Fruit fly (Drosophila melanogaster) whole organism, embryonic: ENCODE measurements around the gene Dpm2.

Experiments used
- Ada2b ChIP-seq: fragments of 200-800 bp; sonication (Bioruptor generic); IDR thresholded peaks from 2 replicates; pipeline ENCODE4 v1.3.6; 2022; ENCODE audit warnings: missing biosample characterization, missing genetic modification characterization
- Asciz ChIP-seq: fragments of 200-800 bp; sonication (Bioruptor generic); optimal IDR thresholded peaks from 2 replicates; lab custom pipeline; 2017; ENCODE audit warnings: missing biosample characterization, mild to moderate bottlenecking, missing genetic modification characterization, missing genetic modification reagents
- CG1024 ChIP-seq: fragments of 200-800 bp; sonication (Bioruptor generic); IDR thresholded peaks from 2 replicates; pipeline ENCODE4 v1.3.6; 2022; ENCODE audit warnings: missing biosample characterization, missing genetic modification characterization
- CG10543 ChIP-seq: fragments of 200-800 bp; sonication (Bioruptor generic); optimal IDR thresholded peaks from 3 replicates; lab custom pipeline; 2017; ENCODE audit warnings: missing biosample characterization, mild to moderate bottlenecking, missing genetic modification characterization, moderate library complexity
- CG11093 ChIP-seq: fragments of 200-800 bp; sonication (Bioruptor generic); IDR thresholded peaks from 3 replicates; pipeline ENCODE4 v1.3.6; 2022; ENCODE audit warnings: missing biosample characterization, missing genetic modification characterization
- CG12071 ChIP-seq: fragments of 200-800 bp; sonication (Bioruptor generic); optimal IDR thresholded peaks from 3 replicates; lab custom pipeline; 2018; ENCODE audit warnings: missing biosample characterization, mild to moderate bottlenecking, missing genetic modification characterization
- CG12769 ChIP-seq: fragments of 200-800 bp; sonication (Bioruptor generic); optimal IDR thresholded peaks from 2 replicates; lab custom pipeline; 2019; ENCODE audit warnings: missing biosample characterization, mild to moderate bottlenecking, missing genetic modification characterization, moderate library complexity
- CG13296 ChIP-seq: fragments of 200-800 bp; sonication (Bioruptor generic); optimal IDR thresholded peaks from 3 replicates; lab custom pipeline; 2018; ENCODE audit warnings: missing biosample characterization, mild to moderate bottlenecking, missing genetic modification characterization
- CG14014 ChIP-seq: fragments of 200-800 bp; sonication (Bioruptor generic); IDR thresholded peaks from 2 replicates; pipeline ENCODE4 v1.3.6; 2022; ENCODE audit warnings: missing biosample characterization, missing genetic modification characterization
- CG1647 ChIP-seq: fragments of 200-800 bp; sonication (Bioruptor generic); optimal IDR thresholded peaks from 3 replicates; lab custom pipeline; 2016; ENCODE audit warnings: missing biosample characterization, missing genetic modification characterization
- CG17385 ChIP-seq: fragments of 200-800 bp; sonication (Bioruptor generic); optimal IDR thresholded peaks from 3 replicates; lab custom pipeline; 2018; ENCODE audit warnings: missing biosample characterization, mild to moderate bottlenecking, missing genetic modification characterization
- CG17612 ChIP-seq: fragments of 200-800 bp; sonication (Bioruptor generic); IDR thresholded peaks from 2 replicates; pipeline ENCODE4 v1.3.6; 2022; ENCODE audit warnings: missing biosample characterization, missing genetic modification characterization
- CG1792 ChIP-seq: fragments of 200-800 bp; sonication (Bioruptor generic); optimal IDR thresholded peaks from 2 replicates; lab custom pipeline; 2016; ENCODE audit warnings: missing biosample characterization, missing genetic modification characterization
- CG18764 ChIP-seq: fragments of 200-800 bp; sonication (Bioruptor generic); optimal IDR thresholded peaks from 3 replicates; lab custom pipeline; 2016; ENCODE audit warnings: missing biosample characterization, missing genetic modification characterization
- CG32532 ChIP-seq: fragments of 200-800 bp; sonication (Bioruptor generic); IDR thresholded peaks from 2 replicates; pipeline ENCODE4 v1.3.6; 2022; ENCODE audit warnings: missing biosample characterization, missing genetic modification characterization
- CG3281 ChIP-seq: fragments of 200-800 bp; sonication (Bioruptor generic); optimal IDR thresholded peaks from 3 replicates; lab custom pipeline; 2017; ENCODE audit warnings: missing biosample characterization, mild to moderate bottlenecking, missing genetic modification characterization
- CG4282 ChIP-seq: fragments of 200-800 bp; sonication (Bioruptor generic); optimal IDR thresholded peaks from 2 replicates; lab custom pipeline; 2016; ENCODE audit warnings: missing biosample characterization, missing genetic modification characterization
- CG4820 ChIP-seq: fragments of 200-800 bp; sonication (Bioruptor generic); optimal IDR thresholded peaks from 3 replicates; lab custom pipeline; 2016; ENCODE audit warnings: missing biosample characterization, missing genetic modification characterization
- CG6765 ChIP-seq: fragments of 200-800 bp; sonication (Bioruptor generic); optimal IDR thresholded peaks from 3 replicates; lab custom pipeline; 2017; ENCODE audit warnings: missing biosample characterization, mild to moderate bottlenecking, missing genetic modification characterization
- CG8388 ChIP-seq: fragments of 200-800 bp; sonication (Bioruptor generic); optimal IDR thresholded peaks from 2 replicates; lab custom pipeline; 2019; ENCODE audit warnings: missing biosample characterization, mild to moderate bottlenecking, missing genetic modification characterization, moderate library complexity
- CG9817 ChIP-seq: fragments of 200-800 bp; sonication (Bioruptor generic); optimal IDR thresholded peaks from 2 replicates; lab custom pipeline; 2018; ENCODE audit warnings: missing biosample characterization, mild to moderate bottlenecking, missing genetic modification characterization, moderate library complexity
- CoRest ChIP-seq: fragments of 200-800 bp; sonication (Bioruptor generic); optimal IDR thresholded peaks from 3 replicates; lab custom pipeline; 2018; ENCODE audit warnings: missing biosample characterization, mild to moderate bottlenecking, missing genetic modification characterization, moderate library complexity
- Eip74EF ChIP-seq, 2 experiments: fragments of 200-800 bp in 1 of 2; fragments of >200 bp in 1 of 2; sonication (Bioruptor generic) in 1 of 2; optimal IDR thresholded peaks; 2 replicates each; lab custom pipeline; 2017 to 2019; ENCODE audit warnings: missing biosample characterization in 2 of 2, missing genetic modification characterization in 2 of 2, mild to moderate bottlenecking in 1 of 2, moderate library complexity in 1 of 2
- HLH54F ChIP-seq: fragments of 200-800 bp; sonication (Bioruptor generic); optimal IDR thresholded peaks from 3 replicates; lab custom pipeline; 2016; ENCODE audit warnings: missing biosample characterization, missing genetic modification characterization
- Hsf ChIP-seq: fragments of 200-800 bp; sonication (Bioruptor generic); optimal IDR thresholded peaks from 3 replicates; lab custom pipeline; 2016; ENCODE audit warnings: missing biosample characterization, missing genetic modification characterization
- MBD-R2 ChIP-seq: fragments of 200-800 bp; sonication (Bioruptor generic); IDR thresholded peaks from 2 replicates; pipeline ENCODE4 v1.3.6; 2022; ENCODE audit warnings: missing biosample characterization, missing genetic modification characterization
- NFAT ChIP-seq: fragments of 200-800 bp; sonication (Bioruptor generic); IDR thresholded peaks from 2 replicates; pipeline ENCODE4 v1.3.6; 2022; ENCODE audit warnings: missing biosample characterization, missing genetic modification characterization
- PHDP ChIP-seq: fragments of 200-800 bp; sonication (Bioruptor generic); optimal IDR thresholded peaks from 3 replicates; lab custom pipeline; 2018; ENCODE audit warnings: missing biosample characterization, mild to moderate bottlenecking, missing genetic modification characterization, moderate library complexity
- Ptx1 ChIP-seq: fragments of 200-800 bp; sonication (Bioruptor generic); IDR thresholded peaks from 2 replicates; pipeline ENCODE4 v1.3.6; 2022; ENCODE audit warnings: missing biosample characterization, missing genetic modification characterization
- Rfx ChIP-seq: fragments of 200-800 bp; sonication (Bioruptor generic); IDR thresholded peaks from 2 replicates; pipeline ENCODE4 v1.3.6; 2022; ENCODE audit warnings: missing biosample characterization, missing genetic modification characterization
- Taf1 ChIP-seq: fragments of 200-800 bp; sonication (Bioruptor generic); IDR thresholded peaks from 2 replicates; pipeline ENCODE4 v1.3.6; 2022; ENCODE audit warnings: missing biosample characterization, missing genetic modification characterization
- Trl ChIP-seq, 3 experiments: fragments of >200 bp in 2 of 3; fragments of 200-800 bp in 1 of 3; sonication (Bioruptor generic) in 1 of 3; optimal IDR thresholded peaks; 2 replicates in 1 of 3; 3 replicates in 2 of 3; lab custom pipeline; 2016 to 2017; ENCODE audit warnings: missing biosample characterization in 1 of 3, missing genetic modification characterization in 1 of 3
- chn ChIP-seq: fragments of 200-800 bp; sonication (Bioruptor generic); optimal IDR thresholded peaks from 2 replicates; lab custom pipeline; 2016; ENCODE audit warnings: missing biosample characterization, missing genetic modification characterization
- dpn ChIP-seq, 2 experiments: fragments of 200-800 bp; sonication (Bioruptor generic); optimal IDR thresholded peaks; 3 replicates each; lab custom pipeline; 2016; ENCODE audit warnings: missing biosample characterization in 2 of 2, missing genetic modification characterization in 2 of 2
- hkb ChIP-seq, 2 experiments: fragments of 200-800 bp in 1 of 2; fragments of >200 bp in 1 of 2; sonication (Bioruptor generic) in 1 of 2; IDR thresholded peaks in 1 of 2; optimal IDR thresholded peaks in 1 of 2; 2 replicates each; pipeline versions ENCODE4 v1.3.6 to Lab custom; 2017 to 2022; ENCODE audit warnings: missing biosample characterization in 1 of 2, missing genetic modification characterization in 1 of 2
- ind ChIP-seq: fragments of 200-800 bp; sonication (Bioruptor generic); optimal IDR thresholded peaks from 3 replicates; lab custom pipeline; 2016; ENCODE audit warnings: missing biosample characterization, missing genetic modification characterization
- ken ChIP-seq: fragments of 200-800 bp; sonication (Bioruptor generic); IDR thresholded peaks from 3 replicates; pipeline ENCODE4 v1.3.6; 2022; ENCODE audit warnings: missing biosample characterization, missing genetic modification characterization
- onecut ChIP-seq: fragments of 200-800 bp; sonication (Bioruptor generic); IDR thresholded peaks from 2 replicates; pipeline ENCODE4 v1.3.6; 2022; ENCODE audit warnings: missing biosample characterization, missing genetic modification characterization
- row ChIP-seq: fragments of 200-800 bp; sonication (Bioruptor generic); IDR thresholded peaks from 3 replicates; pipeline ENCODE4 v1.3.6; 2022; ENCODE audit warnings: missing biosample characterization, missing genetic modification characterization
- sd ChIP-seq: fragments of 200-800 bp; sonication (Bioruptor generic); optimal IDR thresholded peaks from 3 replicates; lab custom pipeline; 2018; ENCODE audit warnings: missing biosample characterization, mild to moderate bottlenecking, missing genetic modification characterization, moderate library complexity
- sens ChIP-seq: fragments of 200-800 bp; sonication (Bioruptor generic); peaks from one replicate; lab custom pipeline; 2016; ENCODE audit warnings: missing biosample characterization, missing genetic modification characterization
- sisA ChIP-seq: fragments of 200-800 bp; sonication (Bioruptor generic); IDR thresholded peaks from 2 replicates; pipeline ENCODE4 v1.3.6; 2022; ENCODE audit warnings: missing biosample characterization, missing genetic modification characterization
- slbo ChIP-seq: fragments of 200-800 bp; sonication (Bioruptor generic); IDR thresholded peaks from 2 replicates; pipeline ENCODE4 v1.3.6; 2022; ENCODE audit warnings: missing biosample characterization, missing genetic modification characterization
- sob ChIP-seq: fragments of 200-800 bp; sonication (Bioruptor generic); IDR thresholded peaks from 2 replicates; pipeline ENCODE4 v1.3.6; 2022; ENCODE audit warnings: missing biosample characterization, missing genetic modification characterization
- tgo ChIP-seq: fragments of 200-800 bp; sonication (Bioruptor generic); IDR thresholded peaks from 3 replicates; pipeline ENCODE4 v1.3.6; 2022; ENCODE audit warnings: missing biosample characterization, missing genetic modification characterization
- unpg ChIP-seq: fragments of 200-800 bp; sonication (Bioruptor generic); optimal IDR thresholded peaks from 3 replicates; lab custom pipeline; 2018; ENCODE audit warnings: missing biosample characterization, mild to moderate bottlenecking, missing genetic modification characterization, moderate library complexity
- wdn ChIP-seq: fragments of 200-800 bp; sonication (Bioruptor generic); IDR thresholded peaks from 2 replicates; pipeline ENCODE4 v1.3.6; 2022; ENCODE audit warnings: missing biosample characterization, missing genetic modification characterization
- zfh2 ChIP-seq: fragments of 200-800 bp; sonication (Bioruptor generic); optimal IDR thresholded peaks from 2 replicates; lab custom pipeline; 2016; ENCODE audit warnings: missing biosample characterization, missing genetic modification characterization

Gene Dpm2

dm6 chr3L:3319992-3320732 lies 807 bp downstream of the Dpm2 start (continued):
- 0 out of 2 replicates have a peak, but pooled peaks have one; percentile 19 for TF ChIP-seq Ada2b
- 0 out of 2 replicates have a peak, but pooled peaks have one; percentile 30 for TF ChIP-seq NFAT
- TF ChIP-seq CG4282 (GFP tag; lab: Kevin White, UChicago) = peak; percentile 43
- TF ChIP-seq ken (GFP tag; lab: Robert Waterston, UW) = no peak
- TF ChIP-seq CG12769 = peak; percentile 43
- TF ChIP-seq CG18764 (GFP tag; lab: Kevin White, UChicago) = peak; percentile 21
- TF ChIP-seq row (GFP tag; lab: Robert Waterston, UW) = peak; percentile 78
- peak; percentile 38; the same call in 1 of the 2 replicates for TF ChIP-seq Ptx1
- peak; percentile 2 for TF ChIP-seq CG4820 (GFP tag; lab: Kevin White, UChicago)
- 0 out of 2 replicates have a peak, but pooled peaks have one; percentile 47 for TF ChIP-seq CG14014 (GFP tag; lab: Robert Waterston, UW)
- TF ChIP-seq wdn (GFP tag; lab: Robert Waterston, UW) = 0 out of 2 replicates have a peak, but pooled peaks have one; percentile 18
- TF ChIP-seq CG1024 (GFP tag; lab: Robert Waterston, UW) = no peak
- peak; percentile 15 for TF ChIP-seq CG6765 (GFP tag; lab: Kevin White, UChicago)
- peak; percentile 15; the same call in 1 of the 2 replicates for TF ChIP-seq onecut (GFP tag; lab: Robert Waterston, UW)
- TF ChIP-seq HLH54F = peak; percentile 38
- peak; percentile 54 for TF ChIP-seq slbo
- peak; percentile 23 for TF ChIP-seq unpg (GFP tag; lab: Kevin White, UChicago)
- TF ChIP-seq CG10543 (GFP tag; lab: Kevin White, UChicago) = peak; percentile 35
- TF ChIP-seq dpn (GFP tag; optimal IDR thresholded peaks at IDR 0.05; lab: Kevin White, UChicago) = peak; percentile 6 to 33
- TF ChIP-seq CG12071 (GFP tag; lab: Kevin White, UChicago) = peak; percentile 42
- TF ChIP-seq PHDP (tag; lab: Kevin White, UChicago) = peak; percentile 26
- TF ChIP-seq zfh2 (GFP tag; lab: Kevin White, UChicago) = peak; percentile 39
- peak; percentile 4 for TF ChIP-seq CG9817 (tag; lab: Kevin White, UChicago)
- no peak for TF ChIP-seq Trl (optimal IDR thresholded peaks at IDR 0.05; lab: Kevin White, UChicago)
- peak; percentile 19 for TF ChIP-seq Trl (GFP tag; optimal IDR thresholded peaks at IDR 0.05; lab: Kevin White, UChicago)
- TF ChIP-seq sisA (GFP tag; lab: Robert Waterston, UW) = 0 out of 2 replicates have a peak, but pooled peaks have one; percentile 18
- peak; percentile 77 for TF ChIP-seq Rfx (GFP tag; lab: Robert Waterston, UW)
- TF ChIP-seq Asciz (GFP tag; lab: Kevin White, UChicago) = no peak
- no peak for TF ChIP-seq sob (GFP tag; lab: Robert Waterston, UW)
- TF ChIP-seq sens (GFP tag; lab: Kevin White, UChicago) = peak; percentile 75
- peak; percentile 39 for TF ChIP-seq ind (GFP tag; lab: Kevin White, UChicago)
- TF ChIP-seq CG11093 (GFP tag; lab: Robert Waterston, UW) = no peak
- no peak for TF ChIP-seq CG1792 (GFP tag; lab: Kevin White, UChicago)
- TF ChIP-seq Eip74EF (GFP tag; optimal IDR thresholded peaks at IDR 0.05; lab: Kevin White, UChicago) = peak in 1 of 2 experiments; percentile 58
- TF ChIP-seq CoRest (tag; lab: Kevin White, UChicago) = peak; percentile 14
- TF ChIP-seq Taf1 = 0 out of 2 replicates have a peak, but pooled peaks have one; percentile 21
- peak; percentile 14 for TF ChIP-seq Hsf
- TF ChIP-seq CG17612 (GFP tag; lab: Robert Waterston, UW) = no peak
- peak; percentile 69 for TF ChIP-seq CG8388
- TF ChIP-seq CG17385 (GFP tag; lab: Kevin White, UChicago) = peak; percentile 38
- TF ChIP-seq CG3281 (GFP tag; lab: Kevin White, UChicago) = peak; percentile 28
- no peak for TF ChIP-seq hkb (optimal IDR thresholded peaks at IDR 0.05; lab: Kevin White, UChicago)
- TF ChIP-seq hkb (GFP tag; IDR thresholded peaks at IDR 0.05; lab: Robert Waterston, UW) = 0 out of 2 replicates have a peak, but pooled peaks have one; percentile 49
- peak; percentile 66 for TF ChIP-seq CG32532
- TF ChIP-seq tgo (GFP tag; lab: Robert Waterston, UW) = no peak
- TF ChIP-seq CG1647 = peak; percentile 17
- peak; percentile 92 for TF ChIP-seq sd (tag; lab: Kevin White, UChicago)
- no peak for TF ChIP-seq chn (GFP tag; lab: Kevin White, UChicago)
- TF ChIP-seq CG13296 = peak; percentile 51
- TF ChIP-seq MBD-R2 (GFP tag; lab: Robert Waterston, UW) = peak; percentile 12; the same call in 1 of the 2 replicates
